Fruit fly (Drosophila melanogaster) whole organism, embryonic: ENCODE data around the gene pasi2.

Experiments
- CG10209 ChIP-seq: fragments of 200-800 bp; sonication (Bioruptor generic); optimal IDR thresholded peaks from 3 replicates; lab custom pipeline; 2017; ENCODE audit warnings: missing biosample characterization, mild to moderate bottlenecking, missing genetic modification characterization, missing genetic modification reagents
- CG10274 ChIP-seq: fragments of 200-800 bp; sonication (Bioruptor generic); optimal IDR thresholded peaks from 3 replicates; lab custom pipeline; 2017; ENCODE audit warnings: missing biosample characterization, mild to moderate bottlenecking, missing genetic modification characterization
- CG11560 ChIP-seq: fragments of 200-800 bp; sonication (Bioruptor generic); IDR thresholded peaks from 3 replicates; pipeline ENCODE4 v1.3.6; 2022; ENCODE audit warnings: missing biosample characterization, missing genetic modification characterization
- CG12155 ChIP-seq: fragments of 200-800 bp; sonication (Bioruptor generic); optimal IDR thresholded peaks from 3 replicates; lab custom pipeline; 2016; ENCODE audit warnings: missing biosample characterization, missing genetic modification characterization
- CG12219 ChIP-seq: fragments of 200-800 bp; sonication (Bioruptor generic); optimal IDR thresholded peaks from 3 replicates; lab custom pipeline; 2018; ENCODE audit warnings: missing biosample characterization, mild to moderate bottlenecking, missing genetic modification characterization
- CG14667 ChIP-seq: fragments of 200-800 bp; sonication (Bioruptor generic); IDR thresholded peaks from 2 replicates; pipeline ENCODE4 v1.3.6; 2022; ENCODE audit warnings: missing biosample characterization, missing genetic modification characterization
- CG15696 ChIP-seq: fragments of 200-800 bp; sonication (Bioruptor generic); optimal IDR thresholded peaks from 2 replicates; lab custom pipeline; 2019; ENCODE audit warnings: missing biosample characterization, mild to moderate bottlenecking, missing genetic modification characterization, moderate library complexity
- CG1602 ChIP-seq: fragments of 200-800 bp; sonication (Bioruptor generic); optimal IDR thresholded peaks from 3 replicates; lab custom pipeline; 2016; ENCODE audit warnings: missing biosample characterization, missing genetic modification characterization
- CG17361 ChIP-seq: fragments of 200-800 bp; sonication (Bioruptor generic); IDR thresholded peaks from 3 replicates; pipeline ENCODE4 v1.3.6; 2022; ENCODE audit warnings: missing biosample characterization, missing genetic modification characterization
- CG17802 ChIP-seq: fragments of 200-800 bp; sonication (Bioruptor generic); optimal IDR thresholded peaks from 2 replicates; lab custom pipeline; 2018; ENCODE audit warnings: missing biosample characterization, mild to moderate bottlenecking, missing genetic modification characterization, moderate library complexity
- CG1832 ChIP-seq: fragments of 200-800 bp; sonication (Bioruptor generic); optimal IDR thresholded peaks from 2 replicates; lab custom pipeline; 2017; ENCODE audit warnings: missing biosample characterization, mild to moderate bottlenecking, missing genetic modification characterization, inconsistent platforms
- CG18619 ChIP-seq: fragments of 200-800 bp; sonication (Bioruptor generic); optimal IDR thresholded peaks from 3 replicates; lab custom pipeline; 2017; ENCODE audit warnings: missing biosample characterization, mild to moderate bottlenecking, missing genetic modification characterization
- CG2199 ChIP-seq: fragments of 200-800 bp; sonication (Bioruptor generic); IDR thresholded peaks from 3 replicates; pipeline ENCODE4 v1.3.6; 2022; ENCODE audit warnings: missing biosample characterization, missing genetic modification characterization
- CG31224 ChIP-seq: fragments of 200-800 bp; sonication (Bioruptor generic); IDR thresholded peaks from 2 replicates; pipeline ENCODE4 v1.3.6; 2022; ENCODE audit warnings: missing biosample characterization, missing genetic modification characterization
- CG31441 ChIP-seq: fragments of 200-800 bp; sonication (Bioruptor generic); IDR thresholded peaks from 2 replicates; pipeline ENCODE4 v1.3.6; 2022; ENCODE audit warnings: missing biosample characterization, missing genetic modification characterization
- CG32767 ChIP-seq: fragments of 200-800 bp; sonication (Bioruptor generic); IDR thresholded peaks from 2 replicates; pipeline ENCODE4 v1.3.6; 2022; ENCODE audit warnings: missing biosample characterization, missing genetic modification characterization
- CG33557 ChIP-seq: fragments of 200-800 bp; sonication (Bioruptor generic); optimal IDR thresholded peaks from 2 replicates; lab custom pipeline; 2019; ENCODE audit warnings: missing biosample characterization, mild to moderate bottlenecking, missing genetic modification characterization, moderate library complexity
- CG3838 ChIP-seq: fragments of 200-800 bp; sonication (Bioruptor generic); optimal IDR thresholded peaks from 3 replicates; lab custom pipeline; 2016; ENCODE audit warnings: missing biosample characterization, missing genetic modification characterization
- CG4404 ChIP-seq: fragments of 200-800 bp; sonication (Bioruptor generic); IDR thresholded peaks from 2 replicates; pipeline ENCODE4 v1.3.6; 2022; ENCODE audit warnings: missing biosample characterization, missing genetic modification characterization
- CG4820 ChIP-seq: fragments of 200-800 bp; sonication (Bioruptor generic); optimal IDR thresholded peaks from 3 replicates; lab custom pipeline; 2016; ENCODE audit warnings: missing biosample characterization, missing genetic modification characterization
- CG6175 ChIP-seq: fragments of 200-800 bp; sonication (Bioruptor generic); IDR thresholded peaks from 3 replicates; pipeline ENCODE4 v1.3.6; 2022; ENCODE audit warnings: missing biosample characterization, missing genetic modification characterization
- CG8478 ChIP-seq: fragments of >200 bp; optimal IDR thresholded peaks from 2 replicates; lab custom pipeline; 2018
- D19B ChIP-seq: fragments of 200-800 bp; sonication (Bioruptor generic); optimal IDR thresholded peaks from 2 replicates; lab custom pipeline; 2017; ENCODE audit warnings: missing biosample characterization, mild to moderate bottlenecking, missing genetic modification characterization
- Elba2 ChIP-seq: fragments of 200-800 bp; sonication (Bioruptor generic); optimal IDR thresholded peaks from 3 replicates; lab custom pipeline; 2016; ENCODE audit warnings: missing biosample characterization, missing genetic modification characterization
- HmgD ChIP-seq: fragments of 200-800 bp; sonication (Bioruptor generic); optimal IDR thresholded peaks from 3 replicates; lab custom pipeline; 2016; ENCODE audit warnings: missing biosample characterization, missing genetic modification characterization
- Lpt ChIP-seq: fragments of >200 bp; optimal IDR thresholded peaks from 2 replicates; lab custom pipeline; 2018; ENCODE audit warnings: missing biosample characterization, missing genetic modification characterization
- NFAT ChIP-seq: fragments of 200-800 bp; sonication (Bioruptor generic); IDR thresholded peaks from 2 replicates; pipeline ENCODE4 v1.3.6; 2022; ENCODE audit warnings: missing biosample characterization, missing genetic modification characterization
- Oaz ChIP-seq: fragments of 200-800 bp; sonication (Bioruptor generic); IDR thresholded peaks from 2 replicates; pipeline ENCODE4 v1.3.6; 2022; ENCODE audit warnings: missing biosample characterization, missing genetic modification characterization
- PHDP ChIP-seq: fragments of 200-800 bp; sonication (Bioruptor generic); optimal IDR thresholded peaks from 3 replicates; lab custom pipeline; 2018; ENCODE audit warnings: missing biosample characterization, mild to moderate bottlenecking, missing genetic modification characterization, moderate library complexity
- Stat92E ChIP-seq, 3 experiments: fragments of >200 bp in 2 of 3; fragments of 200-800 bp in 1 of 3; sonication (Bioruptor generic) in 1 of 3; optimal IDR thresholded peaks; 2 replicates each; lab custom pipeline; 2017 to 2019; ENCODE audit warnings: missing biosample characterization in 3 of 3, missing genetic modification characterization in 3 of 3, mild to moderate bottlenecking in 1 of 3, moderate library complexity in 1 of 3
- Xbp1 ChIP-seq: fragments of 200-800 bp; sonication (Bioruptor generic); optimal IDR thresholded peaks from 3 replicates; lab custom pipeline; 2016; ENCODE audit warnings: missing biosample characterization, mild to moderate bottlenecking, missing genetic modification characterization
- ap ChIP-seq: fragments of 200-800 bp; sonication (Bioruptor generic); IDR thresholded peaks from 2 replicates; pipeline ENCODE4 v1.3.6; 2022; ENCODE audit warnings: missing biosample characterization, missing genetic modification characterization
- az2 ChIP-seq: fragments of 200-800 bp; sonication (Bioruptor generic); optimal IDR thresholded peaks from 3 replicates; lab custom pipeline; 2016; ENCODE audit warnings: missing biosample characterization, missing genetic modification characterization
- cad ChIP-seq: fragments of >200 bp; optimal IDR thresholded peaks from 2 replicates; lab custom pipeline; 2017; ENCODE audit warnings: missing biosample characterization, missing genetic modification characterization
- disco-r ChIP-seq: fragments of 200-800 bp; sonication (Bioruptor generic); optimal IDR thresholded peaks from 2 replicates; lab custom pipeline; 2016; ENCODE audit warnings: missing biosample characterization, missing genetic modification characterization
- ems ChIP-seq: fragments of 200-800 bp; sonication (Bioruptor generic); optimal IDR thresholded peaks from 3 replicates; lab custom pipeline; 2016; ENCODE audit warnings: missing biosample characterization, missing genetic modification characterization
- exex ChIP-seq: fragments of 200-800 bp; sonication (Bioruptor generic); optimal IDR thresholded peaks from 4 replicates; lab custom pipeline; 2018; ENCODE audit warnings: missing biosample characterization, mild to moderate bottlenecking, missing genetic modification characterization, moderate library complexity
- gcm2 ChIP-seq: fragments of 200-800 bp; sonication (Bioruptor generic); optimal IDR thresholded peaks from 2 replicates; lab custom pipeline; 2016; ENCODE audit warnings: missing biosample characterization, missing genetic modification characterization
- grau ChIP-seq: fragments of 200-800 bp; optimal IDR thresholded peaks from 3 replicates; lab custom pipeline; 2019; ENCODE audit warnings: missing biosample characterization, mild to moderate bottlenecking, missing genetic modification characterization, moderate library complexity
- h ChIP-seq: fragments of >200 bp; optimal IDR thresholded peaks from 2 replicates; lab custom pipeline; 2017
- inv ChIP-seq: fragments of 200-800 bp; sonication (Bioruptor generic); IDR thresholded peaks from 2 replicates; pipeline ENCODE4 v1.3.6; 2022; ENCODE audit warnings: missing biosample characterization, missing genetic modification characterization; ENCODE audit not compliant: partially characterized antibody
- nau ChIP-seq: fragments of 200-800 bp; sonication (Bioruptor generic); optimal IDR thresholded peaks from 3 replicates; lab custom pipeline; 2017; ENCODE audit warnings: missing biosample characterization, mild to moderate bottlenecking, missing genetic modification characterization, missing genetic modification reagents
- nom ChIP-seq: fragments of 200-800 bp; sonication (Bioruptor generic); optimal IDR thresholded peaks from 2 replicates; lab custom pipeline; 2017; ENCODE audit warnings: missing biosample characterization, missing genetic modification characterization, mild to moderate bottlenecking, moderate library complexity, missing genetic modification reagents
- oc ChIP-seq: fragments of 200-800 bp; sonication (Bioruptor generic); optimal IDR thresholded peaks from 2 replicates; lab custom pipeline; 2018; ENCODE audit warnings: missing biosample characterization, mild to moderate bottlenecking, missing genetic modification characterization, moderate library complexity
- ro ChIP-seq: fragments of 200-800 bp; sonication (Bioruptor generic); IDR thresholded peaks from 2 replicates; pipeline ENCODE4 v1.3.6; 2022; ENCODE audit warnings: missing biosample characterization, missing genetic modification characterization
- sc ChIP-seq, 3 experiments: fragments of >200 bp in 2 of 3; fragments of 200-800 bp in 1 of 3; sonication (Bioruptor generic) in 1 of 3; optimal IDR thresholded peaks; 2 replicates in 2 of 3; 3 replicates in 1 of 3; lab custom pipeline; 2017; ENCODE audit warnings: mild to moderate bottlenecking in 1 of 3, missing biosample characterization in 1 of 3, missing genetic modification characterization in 1 of 3, missing genetic modification reagents in 1 of 3
- shn ChIP-seq: fragments of 200-800 bp; sonication (Bioruptor generic); optimal IDR thresholded peaks from 3 replicates; lab custom pipeline; 2016; ENCODE audit warnings: missing biosample characterization, missing genetic modification characterization
- slp2 ChIP-seq: fragments of 200-800 bp; sonication (Bioruptor generic); optimal IDR thresholded peaks from 2 replicates; lab custom pipeline; 2016; ENCODE audit warnings: missing biosample characterization, missing genetic modification characterization
- sqz ChIP-seq: fragments of 200-800 bp; sonication (Bioruptor generic); optimal IDR thresholded peaks from 3 replicates; lab custom pipeline; 2018; ENCODE audit warnings: missing biosample characterization, mild to moderate bottlenecking, missing genetic modification characterization
- trem ChIP-seq: fragments of 200-800 bp; optimal IDR thresholded peaks from 3 replicates; lab custom pipeline; 2019; ENCODE audit warnings: missing biosample characterization, mild to moderate bottlenecking, missing genetic modification characterization, moderate library complexity
- zen ChIP-seq: fragments of 200-800 bp; sonication (Bioruptor generic); optimal IDR thresholded peaks from 3 replicates; lab custom pipeline; 2018; ENCODE audit warnings: missing biosample characterization, mild to moderate bottlenecking, missing genetic modification characterization, moderate library complexity

The pasi2 gene

DNA sequence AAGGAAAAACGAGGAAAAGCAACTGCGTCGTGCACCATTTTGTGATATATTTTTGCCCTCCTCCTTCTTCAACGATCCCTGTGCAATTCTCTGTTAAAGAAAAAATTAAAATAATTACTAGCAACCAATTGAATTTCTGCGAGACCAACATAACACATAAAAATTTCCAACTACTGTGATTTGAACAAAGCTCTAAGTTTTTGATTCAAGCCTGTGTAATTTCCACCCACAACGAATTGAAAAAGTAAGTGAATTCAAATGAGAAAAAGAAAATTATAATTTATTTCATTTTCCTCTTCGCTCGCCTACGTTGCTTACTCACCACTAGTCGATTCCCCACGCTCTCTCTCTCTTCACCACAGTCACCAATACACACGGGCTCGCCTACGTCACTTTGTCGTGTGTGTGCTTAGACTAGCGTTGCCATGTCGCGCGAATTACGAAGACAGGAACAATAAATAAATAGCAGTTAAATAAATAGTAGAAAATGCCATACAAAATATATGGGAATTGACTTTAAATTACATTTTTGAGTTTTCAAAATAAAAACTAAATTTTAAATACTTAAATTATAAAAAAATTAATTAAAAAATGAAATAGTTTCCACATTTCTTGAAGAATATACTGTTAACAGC lies 7.4 kb downstream of the pasi2 start (continued):
- TF ChIP-seq CG31441 (GFP tag; lab: Robert Waterston, UW): peak; percentile 57
- peak; percentile 79 for TF ChIP-seq nom (GFP tag; lab: Kevin White, UChicago)
- TF ChIP-seq h (lab: Kevin White, UChicago): no peak
- peak; percentile 24 for TF ChIP-seq nau (GFP tag; lab: Kevin White, UChicago)
- TF ChIP-seq az2 (GFP tag; lab: Kevin White, UChicago): peak; percentile 15
- no peak for TF ChIP-seq Oaz
- 0 out of 2 replicates have a peak, but pooled peaks have one; percentile 10 for TF ChIP-seq CG32767 (GFP tag; lab: Robert Waterston, UW)
- TF ChIP-seq HmgD: no peak
- no peak for TF ChIP-seq CG1832 (GFP tag; lab: Kevin White, UChicago)
- TF ChIP-seq ro (GFP tag; lab: Robert Waterston, UW): no peak
- TF ChIP-seq cad: no peak
- TF ChIP-seq CG4404 (GFP tag; lab: Robert Waterston, UW): no peak
- peak; percentile 63 for TF ChIP-seq trem (tag; lab: Kevin White, UChicago)
- TF ChIP-seq sqz (GFP tag; lab: Kevin White, UChicago): peak; percentile 68
- TF ChIP-seq D19B (GFP tag; lab: Kevin White, UChicago): no peak
- no peak for TF ChIP-seq CG17361 (GFP tag; lab: Robert Waterston, UW)
- peak; percentile 69 for TF ChIP-seq CG33557 (GFP tag; lab: Kevin White, UChicago)
- no peak for TF ChIP-seq sc (optimal IDR thresholded peaks at IDR 0.05; lab: Kevin White, UChicago)
- TF ChIP-seq sc (GFP tag; optimal IDR thresholded peaks at IDR 0.05; lab: Kevin White, UChicago): no peak
- TF ChIP-seq exex (tag; lab: Kevin White, UChicago): no peak
- TF ChIP-seq CG12219 (GFP tag; lab: Kevin White, UChicago): peak; percentile 50
- peak; percentile 8 for TF ChIP-seq oc (tag; lab: Kevin White, UChicago)
- no peak for TF ChIP-seq shn (GFP tag; lab: Kevin White, UChicago)
- TF ChIP-seq PHDP (tag; lab: Kevin White, UChicago): peak; percentile 73
- no peak for TF ChIP-seq zen (tag; lab: Kevin White, UChicago)
- no peak for TF ChIP-seq CG10274 (GFP tag; lab: Kevin White, UChicago)
- no peak for TF ChIP-seq CG4820
- TF ChIP-seq CG31224 (GFP tag; lab: Robert Waterston, UW): no peak; the same call in 1 of the 2 replicates
- no peak for TF ChIP-seq CG17802 (tag; lab: Kevin White, UChicago)
- TF ChIP-seq NFAT (GFP tag; lab: Robert Waterston, UW): no peak; the same call in 1 of the 2 replicates
- TF ChIP-seq Lpt (GFP tag; lab: Kevin White, UChicago): no peak
- TF ChIP-seq CG11560: no peak
- peak; percentile 19 for TF ChIP-seq Xbp1 (GFP tag; lab: Kevin White, UChicago)
- peak; percentile 62 for TF ChIP-seq CG15696 (tag; lab: Kevin White, UChicago)
- TF ChIP-seq CG2199: 0 out of 3 replicates have a peak, but pooled peaks have one; percentile 19
- TF ChIP-seq Stat92E (GFP tag; optimal IDR thresholded peaks at IDR 0.05; lab: Kevin White, UChicago): no peak
- TF ChIP-seq inv: no peak
- no peak for TF ChIP-seq CG8478
- peak; percentile 43 for TF ChIP-seq CG12155
- no peak for TF ChIP-seq CG6175 (GFP tag; lab: Robert Waterston, UW)
- no peak for TF ChIP-seq CG1602 (GFP tag; lab: Kevin White, UChicago)
- no peak for TF ChIP-seq CG14667 (GFP tag; lab: Robert Waterston, UW)
- TF ChIP-seq Elba2 (GFP tag; lab: Kevin White, UChicago): no peak
- TF ChIP-seq ap: no peak
- peak; percentile 26 for TF ChIP-seq CG18619 (GFP tag; lab: Kevin White, UChicago)
- no peak for TF ChIP-seq disco-r (GFP tag; lab: Kevin White, UChicago)
- no peak for TF ChIP-seq CG3838
- TF ChIP-seq CG10209 (GFP tag; lab: Kevin White, UChicago): peak; percentile 17
- no peak for TF ChIP-seq gcm2 (GFP tag; lab: Kevin White, UChicago)
- TF ChIP-seq slp2: no peak
- no peak for TF ChIP-seq ems
- peak; percentile 58 for TF ChIP-seq grau
